Fruit fly (Drosophila melanogaster): ENCODE measurements around the gene CG10559.

DNA sequence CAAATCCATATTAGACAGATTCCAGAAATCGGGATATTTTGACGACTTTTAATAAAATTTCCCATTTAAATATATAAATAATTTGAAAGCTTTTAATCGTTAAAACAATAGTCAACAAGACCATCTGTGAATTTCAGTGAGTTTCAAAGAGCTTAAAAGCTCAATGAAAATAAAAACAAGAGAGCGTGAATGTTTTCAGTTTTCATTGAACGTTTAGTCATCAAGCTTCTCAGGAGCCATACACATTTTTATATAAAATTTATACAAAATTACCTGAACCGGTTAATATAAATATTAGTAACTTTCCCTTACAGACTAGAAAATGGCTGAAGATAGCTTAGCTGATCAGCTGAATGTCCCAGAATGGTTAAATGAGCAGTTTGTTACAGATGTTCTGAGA is 13.7 kb downstream of the CG10559 start, which contains the start of gene CG31370:
- TF ChIP-seq CG42726 (GFP tag; IDR thresholded peaks at IDR 0.05; ENCODE audit: partially characterized antibody): no peak
- TF ChIP-seq jigr1 (GFP tag; IDR thresholded peaks at IDR 0.05): no peak
- TF ChIP-seq Hand (GFP tag; optimal IDR thresholded peaks at IDR 0.05): no peak
- no peak for TF ChIP-seq twi (tag; optimal IDR thresholded peaks at IDR 0.05)
- no peak for TF ChIP-seq CG17568 (GFP tag; optimal IDR thresholded peaks at IDR 0.05)
- no peak for TF ChIP-seq Abd-B (GFP tag; optimal IDR thresholded peaks at IDR 0.05)

Data from whole organism, embryonic.